Fruit fly (Drosophila melanogaster) whole organism, embryonic: Measurements from ENCODE around the gene CG15152.

ENCODE experiments used
- Adf1 ChIP-seq: fragments of 200-800 bp; sonication (Bioruptor generic); IDR thresholded peaks from 2 replicates; pipeline ENCODE4 v1.3.6; 2022; ENCODE audit warnings: missing biosample characterization, missing genetic modification characterization
- Atf6 ChIP-seq: fragments of 200-800 bp; sonication (Bioruptor generic); IDR thresholded peaks from 2 replicates; pipeline ENCODE4 v1.3.6; 2022; ENCODE audit warnings: missing biosample characterization, missing genetic modification characterization
- BEAF-32 ChIP-seq: fragments of 200-800 bp; sonication (Bioruptor generic); optimal IDR thresholded peaks from 3 replicates; lab custom pipeline; 2017; ENCODE audit warnings: missing biosample characterization, missing genetic modification characterization, mild to moderate bottlenecking, moderate library complexity, missing genetic modification reagents
- Bdp1 ChIP-seq: fragments of 200-800 bp; sonication (Bioruptor generic); optimal IDR thresholded peaks from 3 replicates; lab custom pipeline; 2016; ENCODE audit warnings: missing biosample characterization, missing genetic modification characterization
- Blimp-1 ChIP-seq: fragments of 200-800 bp; sonication (Bioruptor generic); optimal IDR thresholded peaks from 3 replicates; lab custom pipeline; 2018; ENCODE audit warnings: missing biosample characterization, missing genetic modification characterization, mild to moderate bottlenecking, moderate library complexity, missing genetic modification reagents
- CG1024 ChIP-seq: fragments of 200-800 bp; sonication (Bioruptor generic); IDR thresholded peaks from 2 replicates; pipeline ENCODE4 v1.3.6; 2022; ENCODE audit warnings: missing biosample characterization, missing genetic modification characterization
- CG10366 ChIP-seq: fragments of 200-800 bp; sonication (Bioruptor generic); IDR thresholded peaks from 2 replicates; pipeline ENCODE4 v1.3.6; 2022; ENCODE audit warnings: missing biosample characterization, missing genetic modification characterization
- CG10462 ChIP-seq: fragments of 200-800 bp; sonication (Bioruptor generic); optimal IDR thresholded peaks from 2 replicates; lab custom pipeline; 2016; ENCODE audit warnings: missing biosample characterization, missing genetic modification characterization
- CG10959 ChIP-seq: fragments of 200-800 bp; sonication (Bioruptor generic); IDR thresholded peaks from 2 replicates; pipeline ENCODE4 v1.3.6; 2022; ENCODE audit warnings: missing biosample characterization, missing genetic modification characterization
- CG11247 ChIP-seq: fragments of 200-800 bp; sonication (Bioruptor generic); IDR thresholded peaks from 2 replicates; pipeline ENCODE4 v1.3.6; 2022; ENCODE audit warnings: missing biosample characterization, missing genetic modification characterization
- CG11504 ChIP-seq: fragments of 200-800 bp; sonication (Bioruptor generic); optimal IDR thresholded peaks from 3 replicates; lab custom pipeline; 2019; ENCODE audit warnings: missing biosample characterization, mild to moderate bottlenecking, missing genetic modification characterization, moderate library complexity
- CG14441 ChIP-seq: fragments of 200-800 bp; sonication (Bioruptor generic); IDR thresholded peaks from 2 replicates; pipeline ENCODE4 v1.3.6; 2022; ENCODE audit warnings: missing biosample characterization, missing genetic modification characterization
- CG1603 ChIP-seq: fragments of 200-800 bp; sonication (Bioruptor generic); optimal IDR thresholded peaks from 2 replicates; lab custom pipeline; 2019; ENCODE audit warnings: missing biosample characterization, mild to moderate bottlenecking, missing genetic modification characterization, moderate library complexity
- CG16863 ChIP-seq: fragments of 200-800 bp; sonication (Bioruptor generic); optimal IDR thresholded peaks from 3 replicates; lab custom pipeline; 2016; ENCODE audit warnings: missing biosample characterization, missing genetic modification characterization
- CG17361 ChIP-seq: fragments of 200-800 bp; sonication (Bioruptor generic); IDR thresholded peaks from 3 replicates; pipeline ENCODE4 v1.3.6; 2022; ENCODE audit warnings: missing biosample characterization, missing genetic modification characterization
- CG17912 ChIP-seq: fragments of 200-800 bp; sonication (Bioruptor generic); optimal IDR thresholded peaks from 2 replicates; lab custom pipeline; 2018; ENCODE audit warnings: missing biosample characterization, mild to moderate bottlenecking, missing genetic modification characterization
- CG2199 ChIP-seq: fragments of 200-800 bp; sonication (Bioruptor generic); IDR thresholded peaks from 3 replicates; pipeline ENCODE4 v1.3.6; 2022; ENCODE audit warnings: missing biosample characterization, missing genetic modification characterization
- CG2712 ChIP-seq: fragments of 200-800 bp; optimal IDR thresholded peaks from 3 replicates; lab custom pipeline; 2019; ENCODE audit warnings: missing biosample characterization, mild to moderate bottlenecking, missing genetic modification characterization, moderate library complexity
- CG30020 ChIP-seq: fragments of 200-800 bp; optimal IDR thresholded peaks from 2 replicates; lab custom pipeline; 2019; ENCODE audit warnings: missing biosample characterization, mild to moderate bottlenecking, missing genetic modification characterization, moderate library complexity
- CG3995 ChIP-seq: fragments of 200-800 bp; sonication (Bioruptor generic); optimal IDR thresholded peaks from 3 replicates; lab custom pipeline; 2016; ENCODE audit warnings: missing biosample characterization, missing genetic modification characterization
- CG4328 ChIP-seq: fragments of 200-800 bp; sonication (Bioruptor generic); optimal IDR thresholded peaks from 3 replicates; lab custom pipeline; 2017; ENCODE audit warnings: missing biosample characterization, missing genetic modification reagents, missing genetic modification characterization
- CG43689 ChIP-seq: fragments of 200-800 bp; sonication (Bioruptor generic); IDR thresholded peaks from 2 replicates; pipeline ENCODE4 v1.3.6; 2022; ENCODE audit warnings: missing biosample characterization, missing genetic modification characterization
- CG6272 ChIP-seq: fragments of 200-800 bp; sonication (Bioruptor generic); IDR thresholded peaks from 2 replicates; pipeline ENCODE4 v1.3.6; 2022; ENCODE audit warnings: missing biosample characterization, missing genetic modification characterization
- CG6791 ChIP-seq: fragments of 200-800 bp; sonication (Bioruptor generic); IDR thresholded peaks from 3 replicates; pipeline ENCODE4 v1.3.6; 2022; ENCODE audit warnings: missing biosample characterization, missing genetic modification characterization; ENCODE audit not compliant: partially characterized antibody
- CG6813 ChIP-seq: fragments of 200-800 bp; sonication (Bioruptor generic); optimal IDR thresholded peaks from 2 replicates; lab custom pipeline; 2017; ENCODE audit warnings: missing biosample characterization, missing genetic modification characterization, mild to moderate bottlenecking, moderate library complexity, missing genetic modification reagents
- CG7745 ChIP-seq: fragments of 200-800 bp; sonication (Bioruptor generic); optimal IDR thresholded peaks from 2 replicates; lab custom pipeline; 2018; ENCODE audit warnings: missing biosample characterization, mild to moderate bottlenecking, missing genetic modification characterization, moderate library complexity
- CG9797 ChIP-seq: fragments of 200-800 bp; sonication (Bioruptor generic); optimal IDR thresholded peaks from 3 replicates; lab custom pipeline; 2018; ENCODE audit warnings: missing biosample characterization, mild to moderate bottlenecking, missing genetic modification characterization
- CTCF ChIP-seq: fragments of 200-800 bp; sonication (Bioruptor generic); optimal IDR thresholded peaks from 2 replicates; lab custom pipeline; 2017; ENCODE audit warnings: missing biosample characterization, mild to moderate bottlenecking, missing genetic modification characterization, moderate library complexity
- Lhr ChIP-seq: fragments of 200-800 bp; sonication (Bioruptor generic); optimal IDR thresholded peaks from 3 replicates; lab custom pipeline; 2017; ENCODE audit warnings: mild to moderate bottlenecking, missing biosample characterization, missing genetic modification reagents, missing genetic modification characterization
- MBD-R2 ChIP-seq: fragments of 200-800 bp; sonication (Bioruptor generic); IDR thresholded peaks from 2 replicates; pipeline ENCODE4 v1.3.6; 2022; ENCODE audit warnings: missing biosample characterization, missing genetic modification characterization
- Mad ChIP-seq: fragments of 200-800 bp; sonication (Bioruptor generic); optimal IDR thresholded peaks from 2 replicates; lab custom pipeline; 2016; ENCODE audit warnings: missing biosample characterization, missing genetic modification characterization
- NFAT ChIP-seq: fragments of 200-800 bp; sonication (Bioruptor generic); IDR thresholded peaks from 2 replicates; pipeline ENCODE4 v1.3.6; 2022; ENCODE audit warnings: missing biosample characterization, missing genetic modification characterization
- Sin3A ChIP-seq: fragments of >200 bp; optimal IDR thresholded peaks from 2 replicates; lab custom pipeline; 2018
- Sry-δ ChIP-seq: fragments of 200-800 bp; sonication (Bioruptor generic); optimal IDR thresholded peaks from 2 replicates; lab custom pipeline; 2016; ENCODE audit warnings: missing biosample characterization, missing genetic modification characterization
- Ssrp ChIP-seq: fragments of 200-800 bp; sonication (Bioruptor generic); optimal IDR thresholded peaks from 2 replicates; lab custom pipeline; 2018; ENCODE audit warnings: missing biosample characterization, mild to moderate bottlenecking, missing genetic modification characterization, moderate library complexity
- Usf ChIP-seq: fragments of 200-800 bp; sonication (Bioruptor generic); optimal IDR thresholded peaks from 2 replicates; lab custom pipeline; 2017; ENCODE audit warnings: missing genotype, missing biosample characterization, missing genetic modification characterization
- Xrp1 ChIP-seq: fragments of 200-800 bp; sonication (Bioruptor generic); IDR thresholded peaks from 2 replicates; pipeline ENCODE4 v1.3.6; 2022; ENCODE audit warnings: missing biosample characterization, missing genetic modification characterization
- YL-1 ChIP-seq: fragments of 200-800 bp; sonication (Bioruptor generic); optimal IDR thresholded peaks from 3 replicates; lab custom pipeline; 2017; ENCODE audit warnings: missing biosample characterization, mild to moderate bottlenecking, missing genetic modification characterization
- bbx ChIP-seq: fragments of 200-800 bp; sonication (Bioruptor generic); IDR thresholded peaks from 2 replicates; pipeline ENCODE4 v1.3.6; 2022; ENCODE audit warnings: missing biosample characterization, missing genetic modification characterization; ENCODE audit not compliant: partially characterized antibody
- bowl ChIP-seq: fragments of 200-800 bp; sonication (Bioruptor generic); IDR thresholded peaks from 2 replicates; pipeline ENCODE4 v1.3.6; 2022; ENCODE audit warnings: missing biosample characterization, missing genetic modification characterization
- cg ChIP-seq: fragments of 200-800 bp; sonication (Bioruptor generic); optimal IDR thresholded peaks from 3 replicates; lab custom pipeline; 2019; ENCODE audit warnings: missing biosample characterization, mild to moderate bottlenecking, missing genetic modification characterization, moderate library complexity
- dimm ChIP-seq: fragments of 200-800 bp; sonication (Bioruptor generic); IDR thresholded peaks from 2 replicates; pipeline ENCODE4 v1.3.6; 2022; ENCODE audit warnings: missing biosample characterization, missing genetic modification characterization
- ftz-f1 ChIP-seq: fragments of 200-800 bp; sonication (Bioruptor generic); optimal IDR thresholded peaks from 2 replicates; lab custom pipeline; 2016; ENCODE audit warnings: missing biosample characterization, missing genetic modification characterization
- grn ChIP-seq: fragments of 200-800 bp; sonication (Bioruptor generic); optimal IDR thresholded peaks from 3 replicates; lab custom pipeline; 2017; ENCODE audit warnings: missing biosample characterization, missing genetic modification characterization
- gsb ChIP-seq: fragments of 200-800 bp; sonication (Bioruptor generic); IDR thresholded peaks from 2 replicates; pipeline ENCODE4 v1.3.6; 2022; ENCODE audit warnings: missing biosample characterization, missing genetic modification characterization
- mirr ChIP-seq: fragments of 200-800 bp; sonication (Bioruptor generic); optimal IDR thresholded peaks from 3 replicates; lab custom pipeline; 2018; ENCODE audit warnings: missing biosample characterization, mild to moderate bottlenecking, missing genetic modification characterization
- mld ChIP-seq: fragments of 200-800 bp; sonication (Bioruptor generic); IDR thresholded peaks from 3 replicates; pipeline ENCODE4 v1.3.6; 2022; ENCODE audit warnings: missing biosample characterization, missing genetic modification characterization; ENCODE audit not compliant: partially characterized antibody
- peb ChIP-seq: fragments of 200-800 bp; sonication (Bioruptor generic); IDR thresholded peaks from 2 replicates; pipeline ENCODE4 v1.3.6; 2022; ENCODE audit warnings: missing biosample characterization, missing genetic modification characterization
- tll ChIP-seq, 2 experiments: fragments of 200-800 bp in 1 of 2; fragments of >200 bp in 1 of 2; sonication (Bioruptor generic) in 1 of 2; optimal IDR thresholded peaks; 2 replicates each; lab custom pipeline; 2017 to 2019; ENCODE audit warnings: missing biosample characterization in 2 of 2, missing genetic modification characterization in 2 of 2, mild to moderate bottlenecking in 1 of 2, moderate library complexity in 1 of 2
- trem ChIP-seq: fragments of 200-800 bp; optimal IDR thresholded peaks from 3 replicates; lab custom pipeline; 2019; ENCODE audit warnings: missing biosample characterization, mild to moderate bottlenecking, missing genetic modification characterization, moderate library complexity
- ttk ChIP-seq: fragments of 200-800 bp; sonication (Bioruptor generic); IDR thresholded peaks from 2 replicates; pipeline ENCODE4 v2.1.2; 2022; ENCODE audit warnings: missing biosample characterization, missing genetic modification characterization
- vfl ChIP-seq: fragments of 200-800 bp; sonication (Bioruptor generic); optimal IDR thresholded peaks from 2 replicates; lab custom pipeline; 2016; ENCODE audit warnings: missing biosample characterization, missing genetic modification characterization
- zen ChIP-seq: fragments of 200-800 bp; sonication (Bioruptor generic); optimal IDR thresholded peaks from 3 replicates; lab custom pipeline; 2018; ENCODE audit warnings: missing biosample characterization, mild to moderate bottlenecking, missing genetic modification characterization, moderate library complexity

The CG15152 gene

DNA sequence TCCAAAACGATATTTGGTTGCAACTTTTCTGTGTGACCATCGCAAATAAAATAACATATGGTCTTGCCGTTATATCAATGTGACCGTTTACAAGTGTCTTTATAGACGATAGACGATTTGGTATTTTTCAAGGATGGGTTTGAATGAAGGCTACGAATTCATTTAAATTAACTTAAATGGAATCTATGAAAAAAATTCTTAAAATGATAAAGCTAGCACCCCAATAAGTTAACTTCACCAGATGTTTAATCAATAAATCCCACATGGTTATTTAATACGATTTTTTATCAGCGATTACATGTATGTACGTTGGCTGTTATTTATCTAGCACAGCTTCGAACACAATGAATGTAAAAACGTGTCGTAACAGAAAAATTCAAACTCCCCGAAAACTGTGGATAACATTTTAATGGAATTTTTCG, 44.3 kb downstream of the CG15152 start (continued):
- TF ChIP-seq CG17912 (GFP tag; lab: Kevin White, UChicago) (no peak), CG10462 (GFP tag; lab: Kevin White, UChicago) (no peak), CG11247 (GFP tag; lab: Robert Waterston, UW) (no peak), bbx (GFP tag; lab: Robert Waterston, UW) (no peak), CG10366 (GFP tag; lab: Robert Waterston, UW) (no peak), CG1603 (tag; lab: Kevin White, UChicago) (peak; percentile 18), CG30020 (tag; lab: Kevin White, UChicago) (peak; percentile 13), CG11504 (tag; lab: Kevin White, UChicago) (peak; percentile 52), CG6791 (GFP tag; lab: Robert Waterston, UW) (no peak), Lhr (GFP tag; lab: Kevin White, UChicago) (peak; percentile 34), CG17361 (no peak; the same call in 2 of the 3 replicates), Mad (GFP tag; lab: Kevin White, UChicago) (no peak), CG43689 (GFP tag; lab: Robert Waterston, UW) (no peak), CG7745 (tag; lab: Kevin White, UChicago) (no peak), CG1024 (no peak), CG9797 (peak; percentile 76), Bdp1 (GFP tag; lab: Kevin White, UChicago) (no peak), Blimp-1 (GFP tag; lab: Kevin White, UChicago) (no peak), ttk (GFP tag; lab: Robert Waterston, UW) (no peak), bowl (GFP tag; lab: Robert Waterston, UW) (no peak), vfl (GFP tag; lab: Kevin White, UChicago) (no peak), grn (no peak), Sry-δ (GFP tag; lab: Kevin White, UChicago) (peak; percentile 35), CG6813 (GFP tag; lab: Kevin White, UChicago) (no peak), zen (peak; percentile 1), CG10959 (GFP tag; lab: Robert Waterston, UW) (no peak), CG6272 (GFP tag; lab: Robert Waterston, UW) (no peak), CG2199 (GFP tag; lab: Robert Waterston, UW) (no peak), gsb (no peak), BEAF-32 (GFP tag; lab: Kevin White, UChicago) (peak; percentile 57), NFAT (GFP tag; lab: Robert Waterston, UW) (no peak), MBD-R2 (GFP tag; lab: Robert Waterston, UW) (peak; percentile 78), ftz-f1 (GFP tag; lab: Kevin White, UChicago) (peak; percentile 6), mld (GFP tag; lab: Robert Waterston, UW) (no peak), Atf6 (GFP tag; lab: Robert Waterston, UW) (no peak), peb (no peak), trem (tag; lab: Kevin White, UChicago) (peak; percentile 45), Xrp1 (GFP tag; lab: Robert Waterston, UW) (no peak), CG14441 (GFP tag; lab: Robert Waterston, UW) (no peak), Usf (GFP tag; lab: Kevin White, UChicago) (no peak), CTCF (GFP tag; lab: Kevin White, UChicago) (peak; percentile 27), YL-1 (GFP tag; lab: Kevin White, UChicago) (peak; percentile 4), Ssrp (tag; lab: Kevin White, UChicago) (no peak), mirr (GFP tag; lab: Kevin White, UChicago) (no peak), CG2712 (tag; lab: Kevin White, UChicago) (no peak), CG3995 (no peak), tll (GFP tag; optimal IDR thresholded peaks at IDR 0.05; lab: Kevin White, UChicago) (no peak), cg (GFP tag; lab: Kevin White, UChicago) (no peak), Sin3A (no peak), Adf1 (no peak), dimm (GFP tag; lab: Robert Waterston, UW) (no peak), CG4328 (GFP tag; lab: Kevin White, UChicago) (no peak), CG16863 (GFP tag; lab: Kevin White, UChicago) (no peak)
